Worm (Caenorhabditis elegans) whole organism, midembryonic: ENCODE data around the gene snr-1.

Source experiments
- flt-1 ChIP-seq: fragments of 200-800 bp; sonication (Bioruptor generic); IDR thresholded peaks from 2 replicates; pipeline ENCODE4 v1.3.6; 2022; ENCODE audit warnings: missing genetic modification characterization, missing compliant biosample characterization
- med-1 ChIP-seq: sonication (generic microtip); optimal IDR thresholded peaks from 2 replicates; lab custom pipeline; 2017; ENCODE audit warnings: missing genetic modification characterization, mild to moderate bottlenecking, missing compliant biosample characterization, antibody characterized with exemption, missing genetic modification reagents; ENCODE audit not compliant: insufficient read depth
- ref-1 ChIP-seq: fragments of 200-800 bp; sonication (Bioruptor generic); conservative IDR thresholded peaks from 2 replicates; pipeline ENCODE4 v1.3.6; 2022; ENCODE audit warnings: missing genetic modification reagents, missing genetic modification characterization, missing compliant biosample characterization
- tab-1 ChIP-seq: fragments of 200-800 bp; sonication (Bioruptor generic); IDR thresholded peaks from 2 replicates; pipeline ENCODE4 v1.3.6; 2022; ENCODE audit warnings: missing genetic modification characterization, missing compliant biosample characterization
- ztf-29 ChIP-seq: fragments of 200-800 bp; sonication (Bioruptor generic); IDR thresholded peaks from 2 replicates; pipeline ENCODE4 v1.3.6; 2022; ENCODE audit warnings: missing genetic modification reagents, missing genetic modification characterization, missing compliant biosample characterization

DNA sequence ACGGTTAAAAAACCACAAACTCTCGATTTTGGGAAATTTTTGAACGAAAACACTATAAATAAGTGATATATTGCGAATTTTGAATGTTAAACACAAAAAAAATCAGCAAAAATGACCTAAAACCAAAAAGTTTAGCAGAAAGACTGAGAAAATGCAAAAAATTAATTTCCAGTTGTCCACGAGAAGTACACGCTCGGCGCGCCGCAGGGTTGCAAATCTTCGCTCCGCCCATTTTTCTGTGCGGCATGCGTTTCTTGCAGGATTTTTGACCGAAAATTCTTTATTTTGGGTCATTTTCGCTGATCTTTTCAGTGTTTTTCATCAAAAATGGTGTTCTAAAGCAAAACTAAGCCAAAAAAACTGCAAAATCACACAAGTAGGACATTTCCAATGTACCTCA, 3.0 kb upstream of the snr-1 start:
- TF ChIP-seq tab-1 (no peak), med-1 (GFP tag; lab: Kevin White, UChicago) (no peak), ref-1 (no peak), flt-1 (GFP tag; lab: Robert Waterston, UW) (no peak), ztf-29 (GFP tag; lab: Robert Waterston, UW) (no peak)
